Fruit fly (Drosophila melanogaster): ENCODE data around the gene Or10a.

Gene Or10a

dm6 chrX:11369374-11369773 is 47.8 kb downstream of the Or10a start, which contains the start of gene dlg1 (continued):
- TF ChIP-seq nmo (GFP tag; optimal IDR thresholded peaks at IDR 0.05) (no peak), BEAF-32 (GFP tag; optimal IDR thresholded peaks at IDR 0.05) (peak; percentile 69), wdn (GFP tag; IDR thresholded peaks at IDR 0.05) (no peak), sens (GFP tag) (peak; percentile 55), Doc3 (GFP tag; IDR thresholded peaks at IDR 0.05; ENCODE audit: partially characterized antibody) (peak; percentile 49; the same call in 2 of the 3 replicates), hb (GFP tag; IDR thresholded peaks at IDR 0.05; ENCODE audit: partially characterized antibody) (peak; percentile 63; the same call in 2 of the 3 replicates), sna (GFP tag; IDR thresholded peaks at IDR 0.05; ENCODE audit: partially characterized antibody) (peak; percentile 56), mam (GFP tag; optimal IDR thresholded peaks at IDR 0.05) (no peak), wor (GFP tag; IDR thresholded peaks at IDR 0.05) (no peak), CG8089 (GFP tag; optimal IDR thresholded peaks at IDR 0.05) (no peak), bigmax (GFP tag; optimal IDR thresholded peaks at IDR 0.05) (peak; percentile 53)

DNA sequence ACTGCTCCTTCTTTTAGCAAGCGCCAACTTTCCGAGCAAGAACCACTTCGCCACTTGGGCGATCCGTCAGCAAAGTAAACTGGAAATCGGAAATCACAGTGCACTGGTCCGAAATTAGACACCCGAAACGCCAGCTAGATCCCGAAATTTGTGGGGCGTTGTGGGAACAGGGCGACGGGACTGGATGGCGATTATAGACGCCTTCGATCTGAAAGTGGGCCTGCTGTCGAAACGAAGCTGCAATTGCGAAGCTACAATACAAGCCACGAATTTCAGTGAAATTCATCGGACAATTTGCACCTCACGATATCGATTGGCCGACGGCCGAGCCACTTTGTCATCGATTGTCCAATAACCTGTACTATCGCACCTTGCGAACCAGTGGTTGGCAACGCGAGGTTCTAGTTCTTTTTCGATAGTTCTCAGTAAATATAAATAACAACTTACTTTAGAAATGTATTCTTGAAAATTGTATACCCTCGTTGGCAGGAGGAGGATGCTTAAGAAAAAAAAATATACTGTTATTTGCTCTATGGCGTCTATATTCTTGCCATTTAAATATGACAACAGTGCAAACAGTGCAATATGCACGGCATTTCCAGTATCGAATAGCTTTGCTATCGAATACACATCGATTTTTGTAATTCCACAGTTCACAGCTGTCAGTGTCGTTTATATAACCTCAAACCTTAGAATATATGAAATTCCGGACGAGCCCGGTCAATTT is 49.3 kb downstream of the Or10a start, which contains the start of the genes hop and Tim8:
hop (minus strand) TSS at position 316 of the 727 bp plus-strand sequence.
Tim8 (plus strand) TSS at position 663 of the 727 bp plus-strand sequence.
- TF ChIP-seq chn (GFP tag; optimal IDR thresholded peaks at IDR 0.05) (no peak), Dip2 (GFP tag; IDR thresholded peaks at IDR 0.05) (no peak), Sin3A (optimal IDR thresholded peaks at IDR 0.05) (peak; percentile 79), CG33557 (GFP tag; optimal IDR thresholded peaks at IDR 0.05) (no peak), CG3407 (GFP tag; optimal IDR thresholded peaks at IDR 0.05) (no peak), insv (GFP tag; optimal IDR thresholded peaks at IDR 0.05) (peak in 1 of 2 experiments; percentile 75), Dll (GFP tag; IDR thresholded peaks at IDR 0.05; ENCODE audit: partially characterized antibody) (peak; percentile 87), nmo (GFP tag; optimal IDR thresholded peaks at IDR 0.05) (peak; percentile 24), CG14441 (GFP tag; IDR thresholded peaks at IDR 0.05) (no peak), fd3F (GFP tag; optimal IDR thresholded peaks at IDR 0.05) (no peak), HLH4C (GFP tag; IDR thresholded peaks at IDR 0.05; ENCODE audit: partially characterized antibody) (peak; percentile 97), CG11093 (GFP tag; IDR thresholded peaks at IDR 0.05) (no peak), CG11504 (tag; optimal IDR thresholded peaks at IDR 0.05) (no peak), CG11085 (GFP tag; IDR thresholded peaks at IDR 0.05) (no peak), YL-1 (GFP tag; optimal IDR thresholded peaks at IDR 0.05) (peak; percentile 32), CG15601 (tag; optimal IDR thresholded peaks at IDR 0.05) (no peak), Doc2 (GFP tag; IDR thresholded peaks at IDR 0.05) (no peak), nerfin-2 (GFP tag; IDR thresholded peaks at IDR 0.05; ENCODE audit: partially characterized antibody) (peak; percentile 93), CG8290 (GFP tag; optimal IDR thresholded peaks at IDR 0.05) (no peak), CG8290 (tag; optimal IDR thresholded peaks at IDR 0.05) (no peak), Dp (GFP tag; optimal IDR thresholded peaks at IDR 0.05) (peak; percentile 44), rib (GFP tag; IDR thresholded peaks at IDR 0.05) (no peak), zfh2 (GFP tag; optimal IDR thresholded peaks at IDR 0.05) (no peak), CG4730 (GFP tag; IDR thresholded peaks at IDR 0.05) (no peak), Scr (GFP tag; IDR thresholded peaks at IDR 0.05; ENCODE audit: partially characterized antibody) (peak; percentile 91), sob (GFP tag; IDR thresholded peaks at IDR 0.05) (no peak), chm (GFP tag; IDR thresholded peaks at IDR 0.05) (no peak), wor (GFP tag; IDR thresholded peaks at IDR 0.05) (no peak), CG3163 (GFP tag; optimal IDR thresholded peaks at IDR 0.05) (no peak), ranshi (GFP tag; IDR thresholded peaks at IDR 0.05) (no peak), CG10565 (GFP tag; optimal IDR thresholded peaks at IDR 0.05) (no peak), crp (GFP tag; optimal IDR thresholded peaks at IDR 0.05) (peak in 1 of 2 experiments; percentile 74), sug (tag; optimal IDR thresholded peaks at IDR 0.05) (peak; percentile 35), E2f1 (GFP tag; IDR thresholded peaks at IDR 0.05) (no peak), CG13287 (GFP tag; IDR thresholded peaks at IDR 0.05; ENCODE audit: partially characterized antibody) (peak; percentile 86), Dref (GFP tag; IDR thresholded peaks at IDR 0.05) (peak; percentile 94), croc (GFP tag; conservative IDR thresholded peaks at IDR 0.05) (no peak), sens (GFP tag) (peak; percentile 71), CG3726 (GFP tag; IDR thresholded peaks at IDR 0.05) (no peak), CG17359 (tag; optimal IDR thresholded peaks at IDR 0.05) (no peak)
